Worm (Caenorhabditis elegans) whole organism, L2 larva: ENCODE measurements around the gene gpa-18.

Experiments
- ama-1 ChIP-seq: fragments of 150-350 bp; optimal IDR thresholded peaks from 2 replicates; lab custom pipeline; 2018; ENCODE audit warnings: inconsistent platforms
- ceh-16 ChIP-seq: fragments of 150-350 bp; optimal IDR thresholded peaks from 2 replicates; lab custom pipeline; 2014; ENCODE audit warnings: missing biosample characterization, missing genetic modification characterization
- egl-27 ChIP-seq: sonication (generic microtip); optimal IDR thresholded peaks from 3 replicates; lab custom pipeline; 2017; ENCODE audit warnings: missing biosample characterization, missing genetic modification reagents, missing genetic modification characterization
- nhr-11 ChIP-seq: fragments of 150-350 bp; optimal IDR thresholded peaks from 2 replicates; lab custom pipeline; 2014; ENCODE audit warnings: missing biosample characterization, missing genetic modification characterization
- nhr-12 ChIP-seq: fragments of 150-350 bp; optimal IDR thresholded peaks from 2 replicates; lab custom pipeline; 2014; ENCODE audit warnings: missing biosample characterization, missing genetic modification characterization
- unc-62 ChIP-seq: fragments of 150-350 bp; optimal IDR thresholded peaks from 2 replicates; lab custom pipeline; 2014; ENCODE audit warnings: missing biosample characterization, missing genetic modification reagents, missing genetic modification characterization

- TF ChIP-seq unc-62 (GFP tag; lab: Kevin White, UChicago) (no peak), nhr-11 (tag; lab: Kevin White, UChicago) (no peak), ama-1 (no peak), ceh-16 (tag; lab: Kevin White, UChicago) (no peak), egl-27 (no peak), nhr-12 (tag; lab: Kevin White, UChicago) (no peak)
Observed at ce11 chrIV:5173032-5173431, 22.4 kb downstream of the gpa-18 start, which contains the start of gene lam-1.
